Fruit fly (Drosophila melanogaster) whole organism, embryonic: Measurements from ENCODE around the gene Ufd1.

Experiments
- Antp ChIP-seq: fragments of 200-800 bp; sonication (Bioruptor generic); optimal IDR thresholded peaks from 3 replicates; lab custom pipeline; 2016; ENCODE audit warnings: missing biosample characterization, missing genetic modification characterization
- CG11504 ChIP-seq: fragments of 200-800 bp; sonication (Bioruptor generic); optimal IDR thresholded peaks from 3 replicates; lab custom pipeline; 2019; ENCODE audit warnings: missing biosample characterization, mild to moderate bottlenecking, missing genetic modification characterization, moderate library complexity
- CG13123 ChIP-seq: fragments of 200-800 bp; sonication (Bioruptor generic); optimal IDR thresholded peaks from 2 replicates; lab custom pipeline; 2016; ENCODE audit warnings: missing biosample characterization, missing genetic modification characterization
- CG15011 ChIP-seq: fragments of 200-800 bp; sonication (Bioruptor generic); optimal IDR thresholded peaks from 3 replicates; lab custom pipeline; 2018; ENCODE audit warnings: missing biosample characterization, mild to moderate bottlenecking, missing genetic modification characterization
- CG1529 ChIP-seq: fragments of 200-800 bp; sonication (Bioruptor generic); optimal IDR thresholded peaks from 3 replicates; lab custom pipeline; 2018; ENCODE audit warnings: missing biosample characterization, missing genetic modification characterization
- CG15601 ChIP-seq: fragments of 200-800 bp; sonication (Bioruptor generic); optimal IDR thresholded peaks from 3 replicates; lab custom pipeline; 2019; ENCODE audit warnings: missing biosample characterization, mild to moderate bottlenecking, missing genetic modification characterization, moderate library complexity
- CG1602 ChIP-seq: fragments of 200-800 bp; sonication (Bioruptor generic); optimal IDR thresholded peaks from 3 replicates; lab custom pipeline; 2016; ENCODE audit warnings: missing biosample characterization, missing genetic modification characterization
- CG18619 ChIP-seq: fragments of 200-800 bp; sonication (Bioruptor generic); optimal IDR thresholded peaks from 3 replicates; lab custom pipeline; 2017; ENCODE audit warnings: missing biosample characterization, mild to moderate bottlenecking, missing genetic modification characterization
- CG2129 ChIP-seq: fragments of 200-800 bp; sonication (Bioruptor generic); IDR thresholded peaks from 2 replicates; pipeline ENCODE4 v1.3.6; 2022; ENCODE audit warnings: missing biosample characterization, missing genetic modification characterization; ENCODE audit not compliant: partially characterized antibody
- CG30403 ChIP-seq: fragments of 200-800 bp; sonication (Bioruptor generic); optimal IDR thresholded peaks from 3 replicates; lab custom pipeline; 2016; ENCODE audit warnings: missing biosample characterization, missing genetic modification characterization
- CG34422 ChIP-seq: fragments of 200-800 bp; sonication (Bioruptor generic); IDR thresholded peaks from 3 replicates; pipeline ENCODE4 v1.3.6; 2022; ENCODE audit warnings: missing biosample characterization, missing genetic modification characterization
- CG5245 ChIP-seq: fragments of 200-800 bp; sonication (Bioruptor generic); optimal IDR thresholded peaks from 3 replicates; lab custom pipeline; 2016; ENCODE audit warnings: missing biosample characterization, missing genetic modification characterization
- CG7556 ChIP-seq: fragments of 200-800 bp; sonication (Bioruptor generic); optimal IDR thresholded peaks from 2 replicates; lab custom pipeline; 2017; ENCODE audit warnings: missing biosample characterization, mild to moderate bottlenecking, missing genetic modification characterization
- CG7928 ChIP-seq: fragments of 200-800 bp; sonication (Bioruptor generic); optimal IDR thresholded peaks from 2 replicates; lab custom pipeline; 2017; ENCODE audit warnings: missing biosample characterization, mild to moderate bottlenecking, missing genetic modification characterization
- CG9932 ChIP-seq: fragments of 200-800 bp; sonication (Bioruptor generic); IDR thresholded peaks from 2 replicates; pipeline ENCODE4 v1.3.6; 2022; ENCODE audit warnings: missing biosample characterization, missing genetic modification characterization
- CHES-1-like ChIP-seq: fragments of 200-800 bp; sonication (Bioruptor generic); optimal IDR thresholded peaks from 2 replicates; lab custom pipeline; 2016; ENCODE audit warnings: missing biosample characterization, missing genetic modification characterization
- Chrac-16 ChIP-seq: fragments of 200-800 bp; sonication (Bioruptor generic); optimal IDR thresholded peaks from 3 replicates; lab custom pipeline; 2016; ENCODE audit warnings: missing biosample characterization, missing genetic modification characterization
- D19A ChIP-seq: fragments of 200-800 bp; optimal IDR thresholded peaks from 3 replicates; lab custom pipeline; 2019; ENCODE audit warnings: missing biosample characterization, mild to moderate bottlenecking, missing genetic modification characterization, moderate library complexity
- Doc3 ChIP-seq: fragments of 200-800 bp; sonication (Bioruptor generic); IDR thresholded peaks from 3 replicates; pipeline ENCODE4 v1.3.6; 2022; ENCODE audit warnings: missing biosample characterization, missing genetic modification characterization; ENCODE audit not compliant: partially characterized antibody
- Fer3 ChIP-seq: fragments of 200-800 bp; sonication (Bioruptor generic); optimal IDR thresholded peaks from 2 replicates; lab custom pipeline; 2018; ENCODE audit warnings: missing biosample characterization, mild to moderate bottlenecking, missing genetic modification characterization, moderate library complexity
- Hey ChIP-seq: fragments of 200-800 bp; sonication (Bioruptor generic); optimal IDR thresholded peaks from 3 replicates; lab custom pipeline; 2018; ENCODE audit warnings: missing biosample characterization, mild to moderate bottlenecking, missing genetic modification characterization
- Hr78 ChIP-seq, 2 experiments: fragments of 200-800 bp in 1 of 2; fragments of >200 bp in 1 of 2; sonication (Bioruptor generic) in 1 of 2; optimal IDR thresholded peaks; 2 replicates each; lab custom pipeline; 2017 to 2019; ENCODE audit warnings: missing biosample characterization in 2 of 2, missing genetic modification characterization in 2 of 2, mild to moderate bottlenecking in 1 of 2, moderate library complexity in 1 of 2
- NFAT ChIP-seq: fragments of 200-800 bp; sonication (Bioruptor generic); IDR thresholded peaks from 2 replicates; pipeline ENCODE4 v1.3.6; 2022; ENCODE audit warnings: missing biosample characterization, missing genetic modification characterization
- Nf-YB ChIP-seq: fragments of 200-800 bp; sonication (Bioruptor generic); optimal IDR thresholded peaks from 3 replicates; lab custom pipeline; 2019; ENCODE audit warnings: missing biosample characterization, mild to moderate bottlenecking, missing genetic modification characterization, moderate library complexity
- Optix ChIP-seq: fragments of 200-800 bp; sonication (Bioruptor generic); IDR thresholded peaks from 3 replicates; pipeline ENCODE4 v1.3.6; 2022; ENCODE audit warnings: missing biosample characterization, missing genetic modification characterization
- Rfx ChIP-seq: fragments of 200-800 bp; sonication (Bioruptor generic); IDR thresholded peaks from 2 replicates; pipeline ENCODE4 v1.3.6; 2022; ENCODE audit warnings: missing biosample characterization, missing genetic modification characterization
- TFAM ChIP-seq: fragments of 200-800 bp; sonication (Bioruptor generic); optimal IDR thresholded peaks from 2 replicates; lab custom pipeline; 2017; ENCODE audit warnings: missing biosample characterization, missing genetic modification characterization, inconsistent platforms
- amos ChIP-seq: fragments of 200-800 bp; sonication (Bioruptor generic); IDR thresholded peaks from 2 replicates; pipeline ENCODE4 v1.3.6; 2022; ENCODE audit warnings: missing biosample characterization, missing genetic modification characterization; ENCODE audit not compliant: partially characterized antibody
- ato ChIP-seq: fragments of 200-800 bp; sonication (Bioruptor generic); IDR thresholded peaks from 2 replicates; pipeline ENCODE4 v1.3.6; 2022; ENCODE audit warnings: missing biosample characterization, missing genetic modification characterization; ENCODE audit not compliant: partially characterized antibody
- bigmax ChIP-seq: fragments of 200-800 bp; sonication (Bioruptor generic); optimal IDR thresholded peaks from 2 replicates; lab custom pipeline; 2018; ENCODE audit warnings: missing biosample characterization, mild to moderate bottlenecking, missing genetic modification characterization
- chinmo ChIP-seq: fragments of 200-800 bp; sonication (Bioruptor generic); IDR thresholded peaks from 4 replicates; pipeline ENCODE4 v1.3.6; 2022; ENCODE audit warnings: missing biosample characterization, missing genetic modification characterization; ENCODE audit not compliant: partially characterized antibody
- dm ChIP-seq: fragments of 200-800 bp; sonication (Bioruptor generic); optimal IDR thresholded peaks from 3 replicates; lab custom pipeline; 2016; ENCODE audit warnings: missing biosample characterization, missing genetic modification characterization
- ewg ChIP-seq: fragments of 200-800 bp; sonication (Bioruptor generic); optimal IDR thresholded peaks from 3 replicates; lab custom pipeline; 2017; ENCODE audit warnings: mild to moderate bottlenecking, missing biosample characterization, missing genetic modification reagents, missing genetic modification characterization
- fd64A ChIP-seq: fragments of 200-800 bp; sonication (Bioruptor generic); optimal IDR thresholded peaks from 3 replicates; lab custom pipeline; 2018; ENCODE audit warnings: missing biosample characterization, mild to moderate bottlenecking, missing genetic modification characterization
- gcm2 ChIP-seq: fragments of 200-800 bp; sonication (Bioruptor generic); optimal IDR thresholded peaks from 2 replicates; lab custom pipeline; 2016; ENCODE audit warnings: missing biosample characterization, missing genetic modification characterization
- ken ChIP-seq: fragments of 200-800 bp; sonication (Bioruptor generic); IDR thresholded peaks from 3 replicates; pipeline ENCODE4 v1.3.6; 2022; ENCODE audit warnings: missing biosample characterization, missing genetic modification characterization
- knrl ChIP-seq: fragments of 200-800 bp; sonication (Bioruptor generic); IDR thresholded peaks from 3 replicates; pipeline ENCODE4 v1.3.6; 2022; ENCODE audit warnings: missing biosample characterization, missing genetic modification characterization; ENCODE audit not compliant: partially characterized antibody
- maf-S ChIP-seq: fragments of 200-800 bp; sonication (Bioruptor generic); optimal IDR thresholded peaks from 2 replicates; lab custom pipeline; 2016; ENCODE audit warnings: missing biosample characterization, missing genetic modification characterization
- mirr ChIP-seq: fragments of 200-800 bp; sonication (Bioruptor generic); optimal IDR thresholded peaks from 3 replicates; lab custom pipeline; 2018; ENCODE audit warnings: missing biosample characterization, mild to moderate bottlenecking, missing genetic modification characterization
- pan ChIP-seq, 4 experiments: fragments of >200 bp in 3 of 4; fragments of 200-800 bp in 1 of 4; sonication (Bioruptor generic) in 1 of 4; optimal IDR thresholded peaks in 3 of 4; IDR thresholded peaks in 1 of 4; 2 replicates each; pipeline versions ENCODE4 v1.3.6 to Lab custom; 2017 to 2022; ENCODE audit warnings: missing biosample characterization in 2 of 4, missing genetic modification characterization in 2 of 4, mixed read lengths in 1 of 4
- peb ChIP-seq: fragments of 200-800 bp; sonication (Bioruptor generic); IDR thresholded peaks from 2 replicates; pipeline ENCODE4 v1.3.6; 2022; ENCODE audit warnings: missing biosample characterization, missing genetic modification characterization
- tll ChIP-seq, 2 experiments: fragments of 200-800 bp in 1 of 2; fragments of >200 bp in 1 of 2; sonication (Bioruptor generic) in 1 of 2; optimal IDR thresholded peaks; 2 replicates each; lab custom pipeline; 2017 to 2019; ENCODE audit warnings: missing biosample characterization in 2 of 2, missing genetic modification characterization in 2 of 2, mild to moderate bottlenecking in 1 of 2, moderate library complexity in 1 of 2
- unc-4 ChIP-seq: fragments of 200-800 bp; sonication (Bioruptor generic); IDR thresholded peaks from 2 replicates; pipeline ENCODE4 v1.3.6; 2022; ENCODE audit warnings: missing biosample characterization, missing genetic modification characterization; ENCODE audit not compliant: partially characterized antibody
- unpg ChIP-seq: fragments of 200-800 bp; sonication (Bioruptor generic); optimal IDR thresholded peaks from 3 replicates; lab custom pipeline; 2018; ENCODE audit warnings: missing biosample characterization, mild to moderate bottlenecking, missing genetic modification characterization, moderate library complexity
- wdn ChIP-seq: fragments of 200-800 bp; sonication (Bioruptor generic); IDR thresholded peaks from 2 replicates; pipeline ENCODE4 v1.3.6; 2022; ENCODE audit warnings: missing biosample characterization, missing genetic modification characterization
- zen2 ChIP-seq: fragments of 200-800 bp; sonication (Bioruptor generic); IDR thresholded peaks from 3 replicates; pipeline ENCODE4 v1.3.6; 2022; ENCODE audit warnings: missing biosample characterization, missing genetic modification characterization; ENCODE audit not compliant: partially characterized antibody

Gene Ufd1

DNA sequence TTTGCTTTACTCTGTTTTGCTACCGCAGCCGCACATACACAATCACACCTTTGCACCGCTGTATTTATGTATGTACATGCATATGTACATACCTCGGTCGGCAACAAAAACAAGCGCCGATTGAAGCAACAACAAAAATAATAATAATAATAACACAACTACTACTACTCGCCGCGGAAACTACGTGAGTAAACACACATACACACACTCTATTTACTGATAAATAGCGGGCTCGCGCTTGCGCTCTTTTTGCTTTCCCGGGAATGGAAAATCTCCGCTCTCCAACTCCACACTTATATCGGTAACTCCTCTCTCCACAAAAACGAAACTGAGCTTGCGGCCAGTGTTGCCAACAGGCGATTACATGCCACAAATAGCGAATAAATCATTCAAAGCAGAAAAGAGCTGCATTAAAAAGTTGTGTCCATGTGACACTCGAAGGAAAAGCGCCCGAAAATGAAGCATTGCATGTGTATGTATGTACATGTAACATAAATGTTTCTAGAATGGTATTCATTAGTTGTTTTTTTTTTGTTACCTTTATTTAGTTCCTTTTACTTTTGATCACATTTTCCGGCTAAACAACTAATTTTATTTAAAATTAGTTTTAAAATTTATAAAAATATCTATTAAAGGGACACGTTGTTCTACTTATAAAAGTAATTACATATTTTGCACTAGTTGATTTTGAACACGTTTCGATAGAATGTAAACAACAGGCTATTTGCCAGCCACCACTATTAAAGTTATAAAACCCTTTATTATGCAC, 4.2 kb downstream of the Ufd1 start (continued):
- TF ChIP-seq tll (GFP tag; optimal IDR thresholded peaks at IDR 0.05; lab: Kevin White, UChicago) (peak in 1 of 2 experiments; percentile 56), Optix (peak; percentile 57; the same call in 1 of the 3 replicates), mirr (GFP tag; lab: Kevin White, UChicago) (peak; percentile 96), pan (optimal IDR thresholded peaks at IDR 0.05; lab: Kevin White, UChicago) (no peak), pan (GFP tag; optimal IDR thresholded peaks at IDR 0.05 in 1 of 2, IDR thresholded peaks at IDR 0.05 in 1 of 2) (peak in 1 of 2 experiments; percentile 47), CG1529 (GFP tag; lab: Kevin White, UChicago) (peak; percentile 72), Hey (tag; lab: Kevin White, UChicago) (peak; percentile 84), TFAM (GFP tag; lab: Kevin White, UChicago) (no peak), peb (GFP tag; lab: Robert Waterston, UW) (no peak), ato (no peak), Chrac-16 (GFP tag; lab: Kevin White, UChicago) (no peak), CG5245 (GFP tag; lab: Kevin White, UChicago) (peak; percentile 45), CG15011 (GFP tag; lab: Kevin White, UChicago) (peak; percentile 75), wdn (GFP tag; lab: Robert Waterston, UW) (peak; percentile 51; the same call in 1 of the 2 replicates), CG9932 (peak; percentile 57), CG30403 (GFP tag; lab: Kevin White, UChicago) (peak; percentile 17), knrl (GFP tag; lab: Robert Waterston, UW) (no peak), CG1602 (GFP tag; lab: Kevin White, UChicago) (peak; percentile 44), CG13123 (GFP tag; lab: Kevin White, UChicago) (peak; percentile 68), dm (GFP tag; lab: Kevin White, UChicago) (peak; percentile 62), CG7928 (GFP tag; lab: Kevin White, UChicago) (no peak), maf-S (GFP tag; lab: Kevin White, UChicago) (peak; percentile 18), Hr78 (GFP tag; optimal IDR thresholded peaks at IDR 0.05; lab: Kevin White, UChicago) (no peak), Rfx (GFP tag; lab: Robert Waterston, UW) (peak; percentile 65; the same call in 1 of the 2 replicates), chinmo (GFP tag; lab: Robert Waterston, UW) (peak; percentile 98), Doc3 (GFP tag; lab: Robert Waterston, UW) (peak; percentile 43; the same call in 1 of the 3 replicates), CG15601 (tag; lab: Kevin White, UChicago) (peak; percentile 91), D19A (peak; percentile 53), CG2129 (GFP tag; lab: Robert Waterston, UW) (no peak), CHES-1-like (GFP tag; lab: Kevin White, UChicago) (peak; percentile 84), ewg (GFP tag; lab: Kevin White, UChicago) (peak; percentile 90), CG7556 (GFP tag; lab: Kevin White, UChicago) (peak; percentile 41), zen2 (GFP tag; lab: Robert Waterston, UW) (no peak), Nf-YB (peak; percentile 67), CG34422 (GFP tag; lab: Robert Waterston, UW) (peak; percentile 80; the same call in 1 of the 3 replicates), CG11504 (peak; percentile 30), ken (GFP tag; lab: Robert Waterston, UW) (no peak), unpg (GFP tag; lab: Kevin White, UChicago) (peak; percentile 61), gcm2 (GFP tag; lab: Kevin White, UChicago) (peak; percentile 60), CG18619 (GFP tag; lab: Kevin White, UChicago) (peak; percentile 76), bigmax (peak; percentile 58), fd64A (GFP tag; lab: Kevin White, UChicago) (peak; percentile 93), NFAT (GFP tag; lab: Robert Waterston, UW) (peak; percentile 70; the same call in 1 of the 2 replicates), Fer3 (peak; percentile 71), Antp (peak; percentile 35), unc-4 (GFP tag; lab: Robert Waterston, UW) (0 out of 2 replicates have a peak, but pooled peaks have one; percentile 45), amos (no peak; the same call in 1 of the 2 replicates)
